Worm (Caenorhabditis elegans) whole organism, young adult: Measurements from ENCODE around the gene pam-1.

ENCODE experiments used
- B0035.1 ChIP-seq: sonication (generic microtip); optimal IDR thresholded peaks from 2 replicates; lab custom pipeline; 2016; ENCODE audit warnings: missing genetic modification characterization, mild to moderate bottlenecking, missing compliant biosample characterization, missing genotype, missing genetic modification reagents
- B0336.3 ChIP-seq: fragments of 200-800 bp; sonication (Bioruptor generic); IDR thresholded peaks from 2 replicates; pipeline ENCODE4 v1.3.6; 2022; ENCODE audit warnings: missing genetic modification characterization, missing compliant biosample characterization
- D2030.7 ChIP-seq: fragments of 200-800 bp; sonication (Bioruptor generic); IDR thresholded peaks from 2 replicates; pipeline ENCODE4 v1.3.6; 2022; ENCODE audit warnings: missing genetic modification reagents, missing genetic modification characterization, missing compliant biosample characterization
- F22D6.2 ChIP-seq: sonication (generic microtip); optimal IDR thresholded peaks from 2 replicates; lab custom pipeline; 2016; ENCODE audit warnings: mild to moderate bottlenecking, missing genetic modification characterization, missing compliant biosample characterization
- F23B12.7 ChIP-seq: sonication (generic microtip); optimal IDR thresholded peaks from 2 replicates; lab custom pipeline; 2017; ENCODE audit warnings: missing genetic modification characterization, mild to moderate bottlenecking, missing compliant biosample characterization, antibody characterized with exemption, moderate library complexity; ENCODE audit not compliant: insufficient read depth
- F57C9.4 ChIP-seq: sonication (generic microtip); optimal IDR thresholded peaks from 2 replicates; lab custom pipeline; 2017; ENCODE audit warnings: mild to moderate bottlenecking, missing genetic modification characterization, missing compliant biosample characterization
- K12H6.12 ChIP-seq: fragments of 200-800 bp; sonication (Bioruptor generic); optimal IDR thresholded peaks from 2 replicates; lab custom pipeline; 2018; ENCODE audit warnings: mild to moderate bottlenecking, missing genetic modification characterization, missing compliant biosample characterization
- T07F8.4 ChIP-seq: sonication (generic microtip); optimal IDR thresholded peaks from 2 replicates; lab custom pipeline; 2016; ENCODE audit warnings: mild to moderate bottlenecking, missing genetic modification characterization, moderate library complexity, missing compliant biosample characterization
- Y53F4B.3 ChIP-seq: fragments of 200-800 bp; sonication (Bioruptor generic); IDR thresholded peaks from 2 replicates; pipeline ENCODE4 v1.3.6; 2022; ENCODE audit warnings: missing genetic modification reagents, missing genetic modification characterization, missing compliant biosample characterization
- Y53G8AR.9 ChIP-seq: fragments of 200-800 bp; sonication (Bioruptor generic); conservative IDR thresholded peaks from 2 replicates; pipeline ENCODE4 v1.3.6; 2022; ENCODE audit warnings: missing genetic modification reagents, missing genetic modification characterization, missing compliant biosample characterization
- Y56A3A.18 ChIP-seq: fragments of 200-800 bp; sonication (Bioruptor generic); IDR thresholded peaks from 2 replicates; pipeline ENCODE4 v1.3.6; 2022; ENCODE audit warnings: missing genetic modification reagents, missing genetic modification characterization, missing compliant biosample characterization
- Y67H2A.10 ChIP-seq: fragments of 200-800 bp; sonication (Bioruptor generic); conservative IDR thresholded peaks from 2 replicates; pipeline ENCODE4 v1.3.6; 2022; ENCODE audit warnings: missing genetic modification reagents, missing genetic modification characterization, missing compliant biosample characterization
- Y79H2A.3 ChIP-seq: fragments of 200-800 bp; sonication (Bioruptor generic); conservative IDR thresholded peaks from 2 replicates; pipeline ENCODE4 v1.3.6; 2022; ENCODE audit warnings: missing genetic modification reagents, missing genetic modification characterization, missing compliant biosample characterization
- Y95B8A.8 ChIP-seq: fragments of 200-800 bp; sonication (Bioruptor generic); IDR thresholded peaks from 2 replicates; pipeline ENCODE4 v1.3.6; 2022; ENCODE audit warnings: missing genetic modification reagents, missing genetic modification characterization, missing compliant biosample characterization
- ZK185.1 ChIP-seq: sonication (generic microtip); optimal IDR thresholded peaks from 2 replicates; lab custom pipeline; 2016; ENCODE audit warnings: mild to moderate bottlenecking, missing genetic modification characterization, missing compliant biosample characterization; ENCODE audit not compliant: poor library complexity, severe bottlenecking
- aptf-2 ChIP-seq: fragments of 200-800 bp; sonication (Bioruptor generic); conservative IDR thresholded peaks from 2 replicates; pipeline ENCODE4 v1.3.6; 2022; ENCODE audit warnings: missing genetic modification reagents, missing genetic modification characterization, missing compliant biosample characterization
- atf-7 ChIP-seq: sonication (generic microtip); optimal IDR thresholded peaks from 2 replicates; lab custom pipeline; 2017; ENCODE audit warnings: mild to moderate bottlenecking, missing genetic modification characterization, missing compliant biosample characterization
- attf-6 ChIP-seq: fragments of 200-800 bp; sonication (Bioruptor generic); IDR thresholded peaks from 2 replicates; pipeline ENCODE4 v1.3.6; 2022; ENCODE audit warnings: missing genetic modification reagents, missing genetic modification characterization, missing compliant biosample characterization
- ccch-3 ChIP-seq: fragments of 200-800 bp; sonication (Bioruptor generic); optimal IDR thresholded peaks from 2 replicates; lab custom pipeline; 2018; ENCODE audit warnings: mild to moderate bottlenecking, missing genetic modification characterization, missing compliant biosample characterization
- cebp-2 ChIP-seq: fragments of 200-800 bp; sonication (Bioruptor generic); IDR thresholded peaks from 2 replicates; pipeline ENCODE4 v1.3.6; 2022; ENCODE audit warnings: missing genetic modification characterization, missing compliant biosample characterization
- ceh-40 ChIP-seq: fragments of 200-800 bp; sonication (Bioruptor generic); IDR thresholded peaks from 2 replicates; pipeline ENCODE4 v1.3.6; 2022; ENCODE audit warnings: missing genetic modification characterization, missing compliant biosample characterization
- die-1 ChIP-seq: sonication (generic microtip); optimal IDR thresholded peaks from 2 replicates; lab custom pipeline; 2016; ENCODE audit warnings: missing genotype, mild to moderate bottlenecking, missing genetic modification characterization, missing compliant biosample characterization
- dpl-1 ChIP-seq: fragments of 150-350 bp; optimal IDR thresholded peaks from 2 replicates; lab custom pipeline; 2014; ENCODE audit warnings: missing biosample characterization, missing genetic modification reagents, missing genetic modification characterization
- efl-1 ChIP-seq: fragments of 150-350 bp; optimal IDR thresholded peaks from 2 replicates; lab custom pipeline; 2014; ENCODE audit warnings: missing biosample characterization, missing genetic modification reagents, missing genetic modification characterization
- egl-18 ChIP-seq: fragments of 200-800 bp; sonication (Bioruptor generic); IDR thresholded peaks from 2 replicates; pipeline ENCODE4 v1.3.6; 2022; ENCODE audit warnings: missing genetic modification reagents, missing genetic modification characterization, missing compliant biosample characterization
- hmg-20 ChIP-seq: fragments of 200-800 bp; sonication (Bioruptor generic); IDR thresholded peaks from 2 replicates; pipeline ENCODE4 v1.3.6; 2022; ENCODE audit warnings: missing genetic modification reagents, missing genetic modification characterization, missing compliant biosample characterization
- lag-1 ChIP-seq: fragments of 200-800 bp; sonication (Bioruptor generic); IDR thresholded peaks from 2 replicates; pipeline ENCODE4 v1.3.6; 2022; ENCODE audit warnings: missing genetic modification reagents, missing genetic modification characterization, missing compliant biosample characterization
- lin-40 ChIP-seq: sonication (generic microtip); optimal IDR thresholded peaks from 2 replicates; lab custom pipeline; 2016; ENCODE audit warnings: missing genetic modification characterization, mild to moderate bottlenecking, missing compliant biosample characterization, missing genotype, missing genetic modification reagents
- lsl-1 ChIP-seq: fragments of 200-800 bp; sonication (Bioruptor generic); optimal IDR thresholded peaks from 2 replicates; lab custom pipeline; 2018; ENCODE audit warnings: mild to moderate bottlenecking, missing genetic modification characterization, moderate library complexity, missing compliant biosample characterization
- mxl-1 ChIP-seq: sonication (generic microtip); optimal IDR thresholded peaks from 2 replicates; lab custom pipeline; 2016; ENCODE audit warnings: missing genetic modification characterization, missing compliant biosample characterization
- nfyb-1 ChIP-seq: fragments of 200-800 bp; sonication (Bioruptor generic); IDR thresholded peaks from 2 replicates; pipeline ENCODE4 v1.3.6; 2022; ENCODE audit warnings: missing genetic modification reagents, missing genetic modification characterization, missing compliant biosample characterization
- nhr-80 ChIP-seq: sonication (generic microtip); optimal IDR thresholded peaks from 2 replicates; lab custom pipeline; 2016; ENCODE audit warnings: missing genetic modification characterization, missing compliant biosample characterization
- pbrm-1 ChIP-seq: fragments of 200-800 bp; sonication (Bioruptor generic); IDR thresholded peaks from 2 replicates; pipeline ENCODE4 v1.3.6; 2022; ENCODE audit warnings: missing genetic modification reagents, missing genetic modification characterization, missing compliant biosample characterization
- repo-1 ChIP-seq: sonication (generic microtip); optimal IDR thresholded peaks from 2 replicates; lab custom pipeline; 2017; ENCODE audit warnings: mild to moderate bottlenecking, missing genetic modification characterization, missing compliant biosample characterization
- snpc-1.1 ChIP-seq: sonication (generic microtip); optimal IDR thresholded peaks from 2 replicates; lab custom pipeline; 2017; ENCODE audit warnings: missing genetic modification characterization, mild to moderate bottlenecking, missing compliant biosample characterization, antibody characterized with exemption, moderate library complexity, missing genotype, missing genetic modification reagents; ENCODE audit not compliant: insufficient read depth
- snpc-3.4 ChIP-seq: sonication (generic microtip); optimal IDR thresholded peaks from 2 replicates; lab custom pipeline; 2017; ENCODE audit warnings: missing genetic modification characterization, mild to moderate bottlenecking, missing compliant biosample characterization, antibody characterized with exemption, moderate library complexity, missing genotype, missing genetic modification reagents
- somi-1 ChIP-seq: fragments of 200-800 bp; sonication (Bioruptor generic); optimal IDR thresholded peaks from 2 replicates; lab custom pipeline; 2018; ENCODE audit warnings: mild to moderate bottlenecking, missing genetic modification characterization, missing compliant biosample characterization
- tbx-9 ChIP-seq: sonication (generic microtip); optimal IDR thresholded peaks from 2 replicates; lab custom pipeline; 2016; ENCODE audit warnings: borderline replicate concordance, missing genetic modification characterization, inconsistent platforms, missing compliant biosample characterization
- tlf-1 ChIP-seq: fragments of 200-800 bp; sonication (Bioruptor generic); optimal IDR thresholded peaks from 2 replicates; lab custom pipeline; 2018; ENCODE audit warnings: mild to moderate bottlenecking, missing genetic modification characterization, missing compliant biosample characterization
- unc-130 ChIP-seq: sonication (generic microtip); optimal IDR thresholded peaks from 2 replicates; lab custom pipeline; 2016; ENCODE audit warnings: missing genetic modification reagents, missing genetic modification characterization, missing compliant biosample characterization
- unc-62 ChIP-seq: fragments of 150-350 bp; optimal IDR thresholded peaks from 2 replicates; lab custom pipeline; 2014; ENCODE audit warnings: missing biosample characterization, missing genetic modification reagents, missing genetic modification characterization
- ztf-25 ChIP-seq: fragments of 200-800 bp; sonication (Bioruptor generic); IDR thresholded peaks from 2 replicates; pipeline ENCODE4 v1.3.6; 2022; ENCODE audit warnings: missing genetic modification reagents, missing genetic modification characterization, missing compliant biosample characterization
- ztf-6 ChIP-seq: fragments of 200-800 bp; sonication (Bioruptor generic); IDR thresholded peaks from 2 replicates; pipeline ENCODE4 v1.3.6; 2022; ENCODE audit warnings: missing genetic modification reagents, missing genetic modification characterization, missing compliant biosample characterization

pam-1 gene

ce11 chrIV:7580062-7580614 lies 29.5 kb upstream of the pam-1 start, which contains the start of the genes cec-5 and nol-10 (continued):
- no peak for TF ChIP-seq somi-1 (GFP tag; lab: Kevin White, UChicago)
- no peak for TF ChIP-seq ceh-40 (GFP tag; lab: Robert Waterston, UW)
- no peak for TF ChIP-seq Y56A3A.18 (GFP tag; lab: Robert Waterston, UW)
- TF ChIP-seq dpl-1 (GFP tag; lab: Kevin White, UChicago), result peak; percentile 77
- no peak for TF ChIP-seq mxl-1 (tag; lab: Kevin White, UChicago)
- TF ChIP-seq unc-130 (GFP tag; lab: Kevin White, UChicago), result peak; percentile 65
- TF ChIP-seq efl-1 (GFP tag; lab: Kevin White, UChicago), result peak; percentile 81
- TF ChIP-seq nfyb-1 (GFP tag; lab: Robert Waterston, UW), result peak; percentile 83
- TF ChIP-seq tbx-9 (tag; lab: Kevin White, UChicago), result no peak
- TF ChIP-seq Y67H2A.10 (GFP tag; lab: Robert Waterston, UW), result no peak
- TF ChIP-seq nhr-80 (tag; lab: Kevin White, UChicago), result peak; percentile 39
- no peak for TF ChIP-seq lag-1 (GFP tag; lab: Robert Waterston, UW)
- peak; percentile 81 for TF ChIP-seq lsl-1 (GFP tag; lab: Kevin White, UChicago)
- peak; percentile 36 for TF ChIP-seq K12H6.12
- peak; percentile 62 for TF ChIP-seq lin-40
- TF ChIP-seq B0336.3 (GFP tag; lab: Robert Waterston, UW), result peak; percentile 57; the same call in 1 of the 2 replicates
- TF ChIP-seq hmg-20 (GFP tag; lab: Robert Waterston, UW), result no peak
- TF ChIP-seq snpc-3.4 (tag; lab: Kevin White, UChicago), result peak; percentile 94
- TF ChIP-seq pbrm-1, result peak; percentile 88
- 0 out of 2 replicates have a peak, but pooled peaks have one; percentile 67 for TF ChIP-seq Y95B8A.8 (GFP tag; lab: Robert Waterston, UW)
- no peak for TF ChIP-seq ZK185.1 (tag; lab: Kevin White, UChicago)
- TF ChIP-seq Y79H2A.3 (GFP tag; lab: Robert Waterston, UW), result peak; percentile 66; the same call in 1 of the 2 replicates
- TF ChIP-seq unc-62 (GFP tag; lab: Kevin White, UChicago), result no peak
- no peak for TF ChIP-seq die-1 (tag; lab: Kevin White, UChicago)
- peak; percentile 12 for TF ChIP-seq T07F8.4 (tag; lab: Kevin White, UChicago)
- peak; percentile 93 for TF ChIP-seq D2030.7 (GFP tag; lab: Robert Waterston, UW)
- TF ChIP-seq aptf-2 (GFP tag; lab: Robert Waterston, UW), result no peak
- peak; percentile 73 for TF ChIP-seq tlf-1 (GFP tag; lab: Kevin White, UChicago)
- no peak for TF ChIP-seq attf-6 (GFP tag; lab: Robert Waterston, UW)
- TF ChIP-seq egl-18 (GFP tag; lab: Robert Waterston, UW), result no peak
- TF ChIP-seq F22D6.2 (tag; lab: Kevin White, UChicago), result no peak
- no peak for TF ChIP-seq atf-7 (tag; lab: Kevin White, UChicago)
- no peak for TF ChIP-seq F57C9.4 (tag; lab: Kevin White, UChicago)
- TF ChIP-seq snpc-1.1, result peak; percentile 78
- peak; percentile 30 for TF ChIP-seq repo-1 (tag; lab: Kevin White, UChicago)
- TF ChIP-seq F23B12.7, result peak; percentile 75
- TF ChIP-seq ztf-6 (GFP tag; lab: Robert Waterston, UW), result no peak
- TF ChIP-seq Y53F4B.3 (GFP tag; lab: Robert Waterston, UW), result no peak
- TF ChIP-seq B0035.1 (tag; lab: Kevin White, UChicago), result no peak
- no peak for TF ChIP-seq ztf-25
- no peak for TF ChIP-seq Y53G8AR.9 (GFP tag; lab: Robert Waterston, UW)
- TF ChIP-seq cebp-2 (GFP tag; lab: Robert Waterston, UW), result no peak
- no peak for TF ChIP-seq ccch-3 (GFP tag; lab: Kevin White, UChicago)
